Fruit fly (Drosophila melanogaster) whole organism, embryonic: Measurements from ENCODE around the gene CG31275.

Experiments used
- ATbp ChIP-seq: fragments of 200-800 bp; sonication (Bioruptor generic); optimal IDR thresholded peaks from 2 replicates; lab custom pipeline; 2017; ENCODE audit warnings: missing biosample characterization, mild to moderate bottlenecking, missing genetic modification characterization, missing genetic modification reagents
- Ada2b ChIP-seq: fragments of 200-800 bp; sonication (Bioruptor generic); IDR thresholded peaks from 2 replicates; pipeline ENCODE4 v1.3.6; 2022; ENCODE audit warnings: missing biosample characterization, missing genetic modification characterization
- CG10431 ChIP-seq: fragments of 200-800 bp; sonication (Bioruptor generic); optimal IDR thresholded peaks from 3 replicates; lab custom pipeline; 2018; ENCODE audit warnings: missing biosample characterization, mild to moderate bottlenecking, missing genetic modification characterization
- CG11695 ChIP-seq: fragments of 200-800 bp; sonication (Bioruptor generic); IDR thresholded peaks from 3 replicates; pipeline ENCODE4 v1.3.6; 2022; ENCODE audit warnings: missing biosample characterization, missing genetic modification characterization
- CG12155 ChIP-seq: fragments of 200-800 bp; sonication (Bioruptor generic); optimal IDR thresholded peaks from 3 replicates; lab custom pipeline; 2016; ENCODE audit warnings: missing biosample characterization, missing genetic modification characterization
- CG12391 ChIP-seq: fragments of 200-800 bp; sonication (Bioruptor generic); optimal IDR thresholded peaks from 3 replicates; lab custom pipeline; 2018; ENCODE audit warnings: missing biosample characterization, mild to moderate bottlenecking, missing genetic modification characterization, moderate library complexity
- CG14014 ChIP-seq: fragments of 200-800 bp; sonication (Bioruptor generic); IDR thresholded peaks from 2 replicates; pipeline ENCODE4 v1.3.6; 2022; ENCODE audit warnings: missing biosample characterization, missing genetic modification characterization
- CG14965 ChIP-seq: fragments of 200-800 bp; sonication (Bioruptor generic); optimal IDR thresholded peaks from 2 replicates; lab custom pipeline; 2016; ENCODE audit warnings: missing biosample characterization, missing genetic modification characterization, borderline replicate concordance
- CG15269 ChIP-seq: fragments of 200-800 bp; sonication (Bioruptor generic); optimal IDR thresholded peaks from 2 replicates; lab custom pipeline; 2018; ENCODE audit warnings: missing biosample characterization, mild to moderate bottlenecking, missing genetic modification characterization, moderate library complexity
- CG17359 ChIP-seq: fragments of 200-800 bp; sonication (Bioruptor generic); optimal IDR thresholded peaks from 3 replicates; lab custom pipeline; 2018; ENCODE audit warnings: missing biosample characterization, mild to moderate bottlenecking, missing genetic modification characterization, moderate library complexity
- CG18619 ChIP-seq: fragments of 200-800 bp; sonication (Bioruptor generic); optimal IDR thresholded peaks from 3 replicates; lab custom pipeline; 2017; ENCODE audit warnings: missing biosample characterization, mild to moderate bottlenecking, missing genetic modification characterization
- CG4282 ChIP-seq: fragments of 200-800 bp; sonication (Bioruptor generic); optimal IDR thresholded peaks from 2 replicates; lab custom pipeline; 2016; ENCODE audit warnings: missing biosample characterization, missing genetic modification characterization
- CG43689 ChIP-seq: fragments of 200-800 bp; sonication (Bioruptor generic); IDR thresholded peaks from 2 replicates; pipeline ENCODE4 v1.3.6; 2022; ENCODE audit warnings: missing biosample characterization, missing genetic modification characterization
- CG6272 ChIP-seq: fragments of 200-800 bp; sonication (Bioruptor generic); IDR thresholded peaks from 2 replicates; pipeline ENCODE4 v1.3.6; 2022; ENCODE audit warnings: missing biosample characterization, missing genetic modification characterization
- CG6689 ChIP-seq: fragments of 200-800 bp; sonication (Bioruptor generic); IDR thresholded peaks from 2 replicates; pipeline ENCODE4 v1.3.6; 2022; ENCODE audit warnings: missing biosample characterization, missing genetic modification characterization
- CG7745 ChIP-seq: fragments of 200-800 bp; sonication (Bioruptor generic); optimal IDR thresholded peaks from 2 replicates; lab custom pipeline; 2018; ENCODE audit warnings: missing biosample characterization, mild to moderate bottlenecking, missing genetic modification characterization, moderate library complexity
- CG8359 ChIP-seq: fragments of 200-800 bp; sonication (Bioruptor generic); optimal IDR thresholded peaks from 2 replicates; lab custom pipeline; 2017; ENCODE audit warnings: missing biosample characterization, mild to moderate bottlenecking, missing genetic modification characterization, borderline replicate concordance
- CG8388 ChIP-seq: fragments of 200-800 bp; sonication (Bioruptor generic); optimal IDR thresholded peaks from 2 replicates; lab custom pipeline; 2019; ENCODE audit warnings: missing biosample characterization, mild to moderate bottlenecking, missing genetic modification characterization, moderate library complexity
- CG8478 ChIP-seq: fragments of >200 bp; optimal IDR thresholded peaks from 2 replicates; lab custom pipeline; 2018
- CG9817 ChIP-seq: fragments of 200-800 bp; sonication (Bioruptor generic); optimal IDR thresholded peaks from 2 replicates; lab custom pipeline; 2018; ENCODE audit warnings: missing biosample characterization, mild to moderate bottlenecking, missing genetic modification characterization, moderate library complexity
- Camta ChIP-seq: fragments of 200-800 bp; sonication (Bioruptor generic); optimal IDR thresholded peaks from 2 replicates; lab custom pipeline; 2016; ENCODE audit warnings: missing biosample characterization, missing genetic modification characterization
- CoRest ChIP-seq: fragments of 200-800 bp; sonication (Bioruptor generic); optimal IDR thresholded peaks from 3 replicates; lab custom pipeline; 2018; ENCODE audit warnings: missing biosample characterization, mild to moderate bottlenecking, missing genetic modification characterization, moderate library complexity
- Dll ChIP-seq: fragments of 200-800 bp; sonication (Bioruptor generic); IDR thresholded peaks from 4 replicates; pipeline ENCODE4 v1.3.6; 2022; ENCODE audit warnings: missing biosample characterization, missing genetic modification characterization; ENCODE audit not compliant: partially characterized antibody
- Fer3 ChIP-seq: fragments of 200-800 bp; sonication (Bioruptor generic); optimal IDR thresholded peaks from 2 replicates; lab custom pipeline; 2018; ENCODE audit warnings: missing biosample characterization, mild to moderate bottlenecking, missing genetic modification characterization, moderate library complexity
- HLHmδ ChIP-seq: fragments of 200-800 bp; sonication (Bioruptor generic); optimal IDR thresholded peaks from 2 replicates; lab custom pipeline; 2018; ENCODE audit warnings: missing biosample characterization, mild to moderate bottlenecking, missing genetic modification characterization, moderate library complexity
- HmgD ChIP-seq: fragments of 200-800 bp; sonication (Bioruptor generic); optimal IDR thresholded peaks from 3 replicates; lab custom pipeline; 2016; ENCODE audit warnings: missing biosample characterization, missing genetic modification characterization
- Max ChIP-seq: fragments of 200-800 bp; sonication (Bioruptor generic); optimal IDR thresholded peaks from 2 replicates; lab custom pipeline; 2016; ENCODE audit warnings: missing biosample characterization, mild to moderate bottlenecking, missing genetic modification characterization
- Myb ChIP-seq: fragments of 200-800 bp; sonication (Bioruptor generic); optimal IDR thresholded peaks from 2 replicates; lab custom pipeline; 2016; ENCODE audit warnings: missing biosample characterization, missing genetic modification characterization
- Poxn ChIP-seq: fragments of 200-800 bp; sonication (Bioruptor generic); IDR thresholded peaks from 2 replicates; pipeline ENCODE4 v1.3.6; 2022; ENCODE audit warnings: missing biosample characterization, missing genetic modification characterization
- Side ChIP-seq: fragments of 200-800 bp; sonication (Bioruptor generic); optimal IDR thresholded peaks from 2 replicates; lab custom pipeline; 2016; ENCODE audit warnings: missing biosample characterization, missing genetic modification characterization
- Ssrp ChIP-seq: fragments of 200-800 bp; sonication (Bioruptor generic); optimal IDR thresholded peaks from 2 replicates; lab custom pipeline; 2018; ENCODE audit warnings: missing biosample characterization, mild to moderate bottlenecking, missing genetic modification characterization, moderate library complexity
- Stat92E ChIP-seq, 3 experiments: fragments of >200 bp in 2 of 3; fragments of 200-800 bp in 1 of 3; sonication (Bioruptor generic) in 1 of 3; optimal IDR thresholded peaks; 2 replicates each; lab custom pipeline; 2017 to 2019; ENCODE audit warnings: missing biosample characterization in 3 of 3, missing genetic modification characterization in 3 of 3, mild to moderate bottlenecking in 1 of 3, moderate library complexity in 1 of 3
- TFAM ChIP-seq: fragments of 200-800 bp; sonication (Bioruptor generic); optimal IDR thresholded peaks from 2 replicates; lab custom pipeline; 2017; ENCODE audit warnings: missing biosample characterization, missing genetic modification characterization, inconsistent platforms
- ab ChIP-seq: fragments of 200-800 bp; sonication (Bioruptor generic); optimal IDR thresholded peaks from 2 replicates; lab custom pipeline; 2016; ENCODE audit warnings: missing biosample characterization, missing genetic modification characterization
- amos ChIP-seq: fragments of 200-800 bp; sonication (Bioruptor generic); IDR thresholded peaks from 2 replicates; pipeline ENCODE4 v1.3.6; 2022; ENCODE audit warnings: missing biosample characterization, missing genetic modification characterization; ENCODE audit not compliant: partially characterized antibody
- ase ChIP-seq: fragments of 200-800 bp; sonication (Bioruptor generic); IDR thresholded peaks from 3 replicates; pipeline ENCODE4 v1.3.6; 2022; ENCODE audit warnings: missing biosample characterization, missing genetic modification characterization
- cwo ChIP-seq: fragments of 200-800 bp; sonication (Bioruptor generic); optimal IDR thresholded peaks from 3 replicates; lab custom pipeline; 2017; ENCODE audit warnings: missing biosample characterization, missing genetic modification characterization, mild to moderate bottlenecking, moderate library complexity, missing genetic modification reagents
- ewg ChIP-seq: fragments of 200-800 bp; sonication (Bioruptor generic); optimal IDR thresholded peaks from 3 replicates; lab custom pipeline; 2017; ENCODE audit warnings: mild to moderate bottlenecking, missing biosample characterization, missing genetic modification reagents, missing genetic modification characterization
- jigr1 ChIP-seq: fragments of 200-800 bp; sonication (Bioruptor generic); IDR thresholded peaks from 3 replicates; pipeline ENCODE4 v1.3.6; 2022; ENCODE audit warnings: missing biosample characterization, missing genetic modification characterization
- kah ChIP-seq: fragments of 200-800 bp; sonication (Bioruptor generic); optimal IDR thresholded peaks from 2 replicates; lab custom pipeline; 2018; ENCODE audit warnings: missing biosample characterization, mild to moderate bottlenecking, missing genetic modification characterization
- kay ChIP-seq: fragments of 200-800 bp; sonication (Bioruptor generic); optimal IDR thresholded peaks from 2 replicates; lab custom pipeline; 2016; ENCODE audit warnings: missing biosample characterization, missing genetic modification characterization
- knrl ChIP-seq: fragments of 200-800 bp; sonication (Bioruptor generic); IDR thresholded peaks from 3 replicates; pipeline ENCODE4 v1.3.6; 2022; ENCODE audit warnings: missing biosample characterization, missing genetic modification characterization; ENCODE audit not compliant: partially characterized antibody
- onecut ChIP-seq: fragments of 200-800 bp; sonication (Bioruptor generic); IDR thresholded peaks from 2 replicates; pipeline ENCODE4 v1.3.6; 2022; ENCODE audit warnings: missing biosample characterization, missing genetic modification characterization
- pfk ChIP-seq: fragments of 200-800 bp; sonication (Bioruptor generic); optimal IDR thresholded peaks from 2 replicates; lab custom pipeline; 2018; ENCODE audit warnings: missing biosample characterization, mild to moderate bottlenecking, missing genetic modification characterization, moderate library complexity
- slbo ChIP-seq: fragments of 200-800 bp; sonication (Bioruptor generic); IDR thresholded peaks from 2 replicates; pipeline ENCODE4 v1.3.6; 2022; ENCODE audit warnings: missing biosample characterization, missing genetic modification characterization
- ssp ChIP-seq: fragments of 200-800 bp; sonication (Bioruptor generic); IDR thresholded peaks from 2 replicates; pipeline ENCODE4 v1.3.6; 2022; ENCODE audit warnings: missing biosample characterization, missing genetic modification characterization
- stwl ChIP-seq: fragments of 200-800 bp; sonication (Bioruptor generic); optimal IDR thresholded peaks from 3 replicates; lab custom pipeline; 2018; ENCODE audit warnings: missing biosample characterization, mild to moderate bottlenecking, missing genetic modification characterization, moderate library complexity
- tgo ChIP-seq: fragments of 200-800 bp; sonication (Bioruptor generic); IDR thresholded peaks from 3 replicates; pipeline ENCODE4 v1.3.6; 2022; ENCODE audit warnings: missing biosample characterization, missing genetic modification characterization
- tx ChIP-seq: fragments of 200-800 bp; sonication (Bioruptor generic); optimal IDR thresholded peaks from 2 replicates; lab custom pipeline; 2016; ENCODE audit warnings: missing biosample characterization, missing genetic modification characterization
- usp ChIP-seq: fragments of >200 bp; optimal IDR thresholded peaks from 2 replicates; lab custom pipeline; 2017; ENCODE audit warnings: missing biosample characterization, missing genetic modification characterization

Gene CG31275

dm6 chr3R:16769404-16769803 lies 18.3 kb upstream of the CG31275 start (continued):
- no peak for TF ChIP-seq ase (GFP tag; lab: Robert Waterston, UW)
- no peak for TF ChIP-seq knrl
- TF ChIP-seq CG17359 = peak; percentile 75
- TF ChIP-seq ssp = 0 out of 2 replicates have a peak, but pooled peaks have one; percentile 26
- TF ChIP-seq ewg = peak; percentile 15
- TF ChIP-seq tgo (GFP tag; lab: Robert Waterston, UW) = no peak; the same call in 2 of the 3 replicates
- no peak for TF ChIP-seq Stat92E (GFP tag; optimal IDR thresholded peaks at IDR 0.05; lab: Kevin White, UChicago)
- TF ChIP-seq ATbp (GFP tag; lab: Kevin White, UChicago) = peak; percentile 24
- no peak for TF ChIP-seq Side
- no peak for TF ChIP-seq stwl (tag; lab: Kevin White, UChicago)
- TF ChIP-seq kay (GFP tag; lab: Kevin White, UChicago) = no peak
- TF ChIP-seq CoRest (tag; lab: Kevin White, UChicago) = peak; percentile 48
- no peak for TF ChIP-seq CG8478 (lab: Kevin White, UChicago)
- TF ChIP-seq tx (GFP tag; lab: Kevin White, UChicago) = no peak
- TF ChIP-seq kah (GFP tag; lab: Kevin White, UChicago) = peak; percentile 12
- peak; percentile 12 for TF ChIP-seq CG8359 (GFP tag; lab: Kevin White, UChicago)
- TF ChIP-seq Ssrp = no peak
- no peak for TF ChIP-seq Ada2b (GFP tag; lab: Robert Waterston, UW)
- no peak for TF ChIP-seq cwo
- TF ChIP-seq CG9817 (tag; lab: Kevin White, UChicago) = no peak
- 0 out of 2 replicates have a peak, but pooled peaks have one; percentile 12 for TF ChIP-seq CG14014
- TF ChIP-seq CG10431 (GFP tag; lab: Kevin White, UChicago) = no peak
- TF ChIP-seq jigr1 (GFP tag; lab: Robert Waterston, UW) = peak; percentile 48; the same call in 1 of the 3 replicates
- TF ChIP-seq ab (GFP tag; lab: Kevin White, UChicago) = no peak
- peak; percentile 40 for TF ChIP-seq CG8388 (GFP tag; lab: Kevin White, UChicago)
- TF ChIP-seq HmgD (GFP tag; lab: Kevin White, UChicago) = no peak
- no peak for TF ChIP-seq Max (GFP tag; lab: Kevin White, UChicago)
- TF ChIP-seq CG12391 = peak; percentile 60
- TF ChIP-seq CG11695 = no peak
- no peak for TF ChIP-seq CG6272
- no peak for TF ChIP-seq TFAM (GFP tag; lab: Kevin White, UChicago)
- TF ChIP-seq onecut (GFP tag; lab: Robert Waterston, UW) = 0 out of 2 replicates have a peak, but pooled peaks have one; percentile 15
- no peak for TF ChIP-seq Dll (GFP tag; lab: Robert Waterston, UW)
- TF ChIP-seq Poxn = no peak
- TF ChIP-seq slbo (GFP tag; lab: Robert Waterston, UW) = no peak
- TF ChIP-seq Fer3 (tag; lab: Kevin White, UChicago) = peak; percentile 39
- no peak for TF ChIP-seq CG14965 (GFP tag; lab: Kevin White, UChicago)
- no peak for TF ChIP-seq amos (GFP tag; lab: Robert Waterston, UW)
- TF ChIP-seq pfk (GFP tag; lab: Kevin White, UChicago) = no peak
- no peak for TF ChIP-seq CG4282 (GFP tag; lab: Kevin White, UChicago)
- TF ChIP-seq CG7745 (tag; lab: Kevin White, UChicago) = no peak
- peak; percentile 51; the same call in 1 of the 2 replicates for TF ChIP-seq CG6689 (GFP tag; lab: Robert Waterston, UW)
- TF ChIP-seq usp = no peak
- peak; percentile 1 for TF ChIP-seq CG18619 (GFP tag; lab: Kevin White, UChicago)
- no peak for TF ChIP-seq CG12155 (GFP tag; lab: Kevin White, UChicago)
- TF ChIP-seq CG43689 (GFP tag; lab: Robert Waterston, UW) = 0 out of 2 replicates have a peak, but pooled peaks have one; percentile 29
- TF ChIP-seq CG15269 (tag; lab: Kevin White, UChicago) = peak; percentile 53
- TF ChIP-seq Camta = peak; percentile 24
- TF ChIP-seq Myb (GFP tag; lab: Kevin White, UChicago) = no peak
- TF ChIP-seq HLHmδ (GFP tag; lab: Kevin White, UChicago) = no peak
